Worm (Caenorhabditis elegans): Measurements from ENCODE around the gene F53F8.5.

- TF ChIP-seq scrt-1 (GFP tag; IDR thresholded peaks at IDR 0.05) (no peak), ets-7 (tag; optimal IDR thresholded peaks at IDR 0.05) (no peak), ama-1 (optimal IDR thresholded peaks at IDR 0.05) (no peak), flt-1 (GFP tag; IDR thresholded peaks at IDR 0.05) (no peak), ceh-13 (GFP tag; optimal IDR thresholded peaks at IDR 0.05) (no peak), B0310.2 (tag; optimal IDR thresholded peaks at IDR 0.05) (no peak), hmg-4 (GFP tag; optimal IDR thresholded peaks at IDR 0.05) (no peak), tbx-37 (GFP tag; conservative IDR thresholded peaks at IDR 0.05) (no peak), hnd-1 (tag; optimal IDR thresholded peaks at IDR 0.05) (no peak), pes-1 (GFP tag; IDR thresholded peaks at IDR 0.05) (no peak), sea-1 (GFP tag; conservative IDR thresholded peaks at IDR 0.05) (no peak), ceh-36 (tag; optimal IDR thresholded peaks at IDR 0.05) (no peak), tbx-11 (GFP tag; IDR thresholded peaks at IDR 0.05) (no peak)
Observed at ce11 chrV:20716267-20716666, 12.4 kb upstream of the F53F8.5 start.
